Worm (Caenorhabditis elegans) whole organism, young adult: Measurements from ENCODE around the gene W03F9.1.

Experiments
- B0019.2 ChIP-seq: fragments of 200-800 bp; sonication (Bioruptor generic); conservative IDR thresholded peaks from 2 replicates; pipeline ENCODE4 v1.3.6; 2022; ENCODE audit warnings: missing genetic modification reagents, missing genetic modification characterization, missing compliant biosample characterization
- B0336.3 ChIP-seq: fragments of 200-800 bp; sonication (Bioruptor generic); IDR thresholded peaks from 2 replicates; pipeline ENCODE4 v1.3.6; 2022; ENCODE audit warnings: missing genetic modification characterization, missing compliant biosample characterization
- D2030.7 ChIP-seq: fragments of 200-800 bp; sonication (Bioruptor generic); IDR thresholded peaks from 2 replicates; pipeline ENCODE4 v1.3.6; 2022; ENCODE audit warnings: missing genetic modification reagents, missing genetic modification characterization, missing compliant biosample characterization
- F23B12.7 ChIP-seq: sonication (generic microtip); optimal IDR thresholded peaks from 2 replicates; lab custom pipeline; 2017; ENCODE audit warnings: missing genetic modification characterization, mild to moderate bottlenecking, missing compliant biosample characterization, antibody characterized with exemption, moderate library complexity; ENCODE audit not compliant: insufficient read depth
- F52B5.7 ChIP-seq: sonication (generic microtip); optimal IDR thresholded peaks from 2 replicates; lab custom pipeline; 2016; ENCODE audit warnings: mild to moderate bottlenecking, missing genetic modification characterization, missing compliant biosample characterization
- F57C9.4 ChIP-seq: sonication (generic microtip); optimal IDR thresholded peaks from 2 replicates; lab custom pipeline; 2017; ENCODE audit warnings: mild to moderate bottlenecking, missing genetic modification characterization, missing compliant biosample characterization
- Y56A3A.18 ChIP-seq: fragments of 200-800 bp; sonication (Bioruptor generic); IDR thresholded peaks from 2 replicates; pipeline ENCODE4 v1.3.6; 2022; ENCODE audit warnings: missing genetic modification reagents, missing genetic modification characterization, missing compliant biosample characterization
- Y95B8A.8 ChIP-seq: fragments of 200-800 bp; sonication (Bioruptor generic); IDR thresholded peaks from 2 replicates; pipeline ENCODE4 v1.3.6; 2022; ENCODE audit warnings: missing genetic modification reagents, missing genetic modification characterization, missing compliant biosample characterization
- ama-1 ChIP-seq, 3 experiments: fragments of 150-350 bp in 1 of 3; sonication (generic microtip) in 2 of 3; optimal IDR thresholded peaks; 2 replicates each; lab custom pipeline; 2014 to 2018; ENCODE audit warnings: missing biosample characterization in 2 of 3, missing genetic modification characterization in 2 of 3, missing genetic modification reagents in 2 of 3
- attf-3 ChIP-seq: fragments of 200-800 bp; sonication (Bioruptor generic); conservative IDR thresholded peaks from 2 replicates; pipeline ENCODE4 v1.3.6; 2022; ENCODE audit warnings: missing genetic modification reagents, missing genetic modification characterization, missing compliant biosample characterization
- attf-5 ChIP-seq: fragments of 200-800 bp; sonication (Bioruptor generic); optimal IDR thresholded peaks from 2 replicates; lab custom pipeline; 2018; ENCODE audit warnings: mild to moderate bottlenecking, missing genetic modification characterization, missing compliant biosample characterization
- bed-1 ChIP-seq: fragments of 200-800 bp; sonication (Bioruptor generic); IDR thresholded peaks from 2 replicates; pipeline ENCODE4 v1.3.6; 2022; ENCODE audit warnings: missing genetic modification reagents, missing genetic modification characterization, missing compliant biosample characterization
- cebp-2 ChIP-seq: fragments of 200-800 bp; sonication (Bioruptor generic); IDR thresholded peaks from 2 replicates; pipeline ENCODE4 v1.3.6; 2022; ENCODE audit warnings: missing genetic modification characterization, missing compliant biosample characterization
- die-1 ChIP-seq: sonication (generic microtip); optimal IDR thresholded peaks from 2 replicates; lab custom pipeline; 2016; ENCODE audit warnings: missing genotype, mild to moderate bottlenecking, missing genetic modification characterization, missing compliant biosample characterization
- dpff-1 ChIP-seq: sonication (generic microtip); optimal IDR thresholded peaks from 2 replicates; lab custom pipeline; 2017; ENCODE audit warnings: mild to moderate bottlenecking, missing genetic modification characterization, missing compliant biosample characterization
- egl-18 ChIP-seq: fragments of 200-800 bp; sonication (Bioruptor generic); IDR thresholded peaks from 2 replicates; pipeline ENCODE4 v1.3.6; 2022; ENCODE audit warnings: missing genetic modification reagents, missing genetic modification characterization, missing compliant biosample characterization
- egl-44 ChIP-seq: fragments of 200-800 bp; sonication (Bioruptor generic); IDR thresholded peaks from 2 replicates; pipeline ENCODE4 v1.3.6; 2022; ENCODE audit warnings: missing genetic modification reagents, missing genetic modification characterization, missing compliant biosample characterization
- egrh-3 ChIP-seq: fragments of 200-800 bp; sonication (Bioruptor generic); IDR thresholded peaks from 2 replicates; pipeline ENCODE4 v1.3.6; 2022; ENCODE audit warnings: missing genetic modification reagents, missing genetic modification characterization, missing compliant biosample characterization
- ekl-4 ChIP-seq: fragments of 200-800 bp; sonication (Bioruptor generic); IDR thresholded peaks from 2 replicates; pipeline ENCODE4 v1.3.6; 2022; ENCODE audit warnings: missing genetic modification reagents, missing genetic modification characterization, missing compliant biosample characterization
- ets-4 ChIP-seq: fragments of 200-800 bp; sonication (Bioruptor generic); optimal IDR thresholded peaks from 2 replicates; lab custom pipeline; 2018; ENCODE audit warnings: mild to moderate bottlenecking, missing genetic modification characterization, missing compliant biosample characterization
- fkh-3 ChIP-seq: sonication (generic microtip); optimal IDR thresholded peaks from 2 replicates; lab custom pipeline; 2016; ENCODE audit warnings: mild to moderate bottlenecking, missing genetic modification characterization, missing compliant biosample characterization
- gei-17 ChIP-seq: fragments of 200-800 bp; sonication (Bioruptor generic); optimal IDR thresholded peaks from 2 replicates; lab custom pipeline; 2018; ENCODE audit warnings: mild to moderate bottlenecking, missing genetic modification characterization, missing compliant biosample characterization
- him-1 ChIP-seq: sonication (generic microtip); optimal IDR thresholded peaks from 2 replicates; lab custom pipeline; 2016; ENCODE audit warnings: missing genotype, missing genetic modification reagents, missing genetic modification characterization, missing compliant biosample characterization
- hlh-26 ChIP-seq: fragments of 200-800 bp; sonication (Bioruptor generic); conservative IDR thresholded peaks from 2 replicates; pipeline ENCODE4 v1.3.6; 2022; ENCODE audit warnings: missing genetic modification reagents, missing genetic modification characterization, missing compliant biosample characterization
- hsf-1 ChIP-seq: fragments of 200-800 bp; sonication (Bioruptor generic); IDR thresholded peaks from 2 replicates; pipeline ENCODE4 v1.3.6; 2022; ENCODE audit warnings: missing genetic modification reagents, missing genetic modification characterization, missing compliant biosample characterization
- lag-1 ChIP-seq: fragments of 200-800 bp; sonication (Bioruptor generic); IDR thresholded peaks from 2 replicates; pipeline ENCODE4 v1.3.6; 2022; ENCODE audit warnings: missing genetic modification reagents, missing genetic modification characterization, missing compliant biosample characterization
- let-526 ChIP-seq: fragments of 200-800 bp; sonication (Bioruptor generic); IDR thresholded peaks from 2 replicates; pipeline ENCODE4 v1.3.6; 2022; ENCODE audit warnings: missing genetic modification reagents, missing genetic modification characterization, missing compliant biosample characterization
- lin-26 ChIP-seq: fragments of 200-800 bp; sonication (Bioruptor generic); IDR thresholded peaks from 2 replicates; pipeline ENCODE4 v1.3.6; 2022; ENCODE audit warnings: missing genetic modification reagents, missing genetic modification characterization, missing compliant biosample characterization
- lin-35 ChIP-seq, 3 experiments: fragments of 150-350 bp in 2 of 3; sonication (generic microtip) in 1 of 3; optimal IDR thresholded peaks; 2 replicates each; lab custom pipeline; 2014 to 2018; ENCODE audit warnings: missing biosample characterization in 3 of 3, missing genetic modification characterization in 3 of 3, missing genetic modification reagents in 3 of 3
- lin-40 ChIP-seq: sonication (generic microtip); optimal IDR thresholded peaks from 2 replicates; lab custom pipeline; 2016; ENCODE audit warnings: missing genetic modification characterization, mild to moderate bottlenecking, missing compliant biosample characterization, missing genotype, missing genetic modification reagents
- madf-3 ChIP-seq: fragments of 200-800 bp; sonication (Bioruptor generic); IDR thresholded peaks from 2 replicates; pipeline ENCODE4 v1.3.6; 2022; ENCODE audit warnings: missing genetic modification reagents, missing genetic modification characterization, missing compliant biosample characterization
- madf-6 ChIP-seq: fragments of 200-800 bp; sonication (Bioruptor generic); IDR thresholded peaks from 2 replicates; pipeline ENCODE4 v1.3.6; 2022; ENCODE audit warnings: missing genetic modification reagents, missing genetic modification characterization, missing compliant biosample characterization
- mcd-1 ChIP-seq: fragments of 200-800 bp; sonication (Bioruptor generic); IDR thresholded peaks from 2 replicates; pipeline ENCODE4 v1.3.6; 2022; ENCODE audit warnings: missing genetic modification reagents, missing genetic modification characterization, missing compliant biosample characterization
- nfyb-1 ChIP-seq: fragments of 200-800 bp; sonication (Bioruptor generic); IDR thresholded peaks from 2 replicates; pipeline ENCODE4 v1.3.6; 2022; ENCODE audit warnings: missing genetic modification reagents, missing genetic modification characterization, missing compliant biosample characterization
- pbrm-1 ChIP-seq: fragments of 200-800 bp; sonication (Bioruptor generic); IDR thresholded peaks from 2 replicates; pipeline ENCODE4 v1.3.6; 2022; ENCODE audit warnings: missing genetic modification reagents, missing genetic modification characterization, missing compliant biosample characterization
- pha-4 ChIP-seq: fragments of 150-350 bp; sonication (generic microtip); optimal IDR thresholded peaks from 2 replicates; lab custom pipeline; 2014; ENCODE audit warnings: missing biosample characterization, missing genetic modification reagents, missing genetic modification characterization
- repo-1 ChIP-seq: sonication (generic microtip); optimal IDR thresholded peaks from 2 replicates; lab custom pipeline; 2017; ENCODE audit warnings: mild to moderate bottlenecking, missing genetic modification characterization, missing compliant biosample characterization
- sea-2 ChIP-seq: fragments of 200-800 bp; sonication (Bioruptor generic); IDR thresholded peaks from 2 replicates; pipeline ENCODE4 v1.3.6; 2022; ENCODE audit warnings: missing genetic modification characterization, missing compliant biosample characterization
- snpc-1.1 ChIP-seq: sonication (generic microtip); optimal IDR thresholded peaks from 2 replicates; lab custom pipeline; 2017; ENCODE audit warnings: missing genetic modification characterization, mild to moderate bottlenecking, missing compliant biosample characterization, antibody characterized with exemption, moderate library complexity, missing genotype, missing genetic modification reagents; ENCODE audit not compliant: insufficient read depth
- snpc-3.4 ChIP-seq: sonication (generic microtip); optimal IDR thresholded peaks from 2 replicates; lab custom pipeline; 2017; ENCODE audit warnings: missing genetic modification characterization, mild to moderate bottlenecking, missing compliant biosample characterization, antibody characterized with exemption, moderate library complexity, missing genotype, missing genetic modification reagents
- snpc-4 ChIP-seq, 5 experiments: fragments of 150-350 bp in 1 of 5; sonication (generic microtip) in 4 of 5; optimal IDR thresholded peaks; 2 replicates each; lab custom pipeline; 2014 to 2018; ENCODE audit warnings: missing genetic modification characterization in 5 of 5, missing biosample characterization in 3 of 5, antibody characterized with exemption in 2 of 5, mild to moderate bottlenecking in 2 of 5, missing compliant biosample characterization in 2 of 5, missing genotype in 2 of 5, moderate library complexity in 2 of 5, missing genetic modification reagents in 1 of 5
- unc-130 ChIP-seq: sonication (generic microtip); optimal IDR thresholded peaks from 2 replicates; lab custom pipeline; 2016; ENCODE audit warnings: missing genetic modification reagents, missing genetic modification characterization, missing compliant biosample characterization
- unc-62 ChIP-seq: fragments of 150-350 bp; optimal IDR thresholded peaks from 2 replicates; lab custom pipeline; 2014; ENCODE audit warnings: missing biosample characterization, missing genetic modification reagents, missing genetic modification characterization
- ztf-25 ChIP-seq: fragments of 200-800 bp; sonication (Bioruptor generic); IDR thresholded peaks from 2 replicates; pipeline ENCODE4 v1.3.6; 2022; ENCODE audit warnings: missing genetic modification reagents, missing genetic modification characterization, missing compliant biosample characterization
- ztf-28 ChIP-seq: fragments of 200-800 bp; sonication (Bioruptor generic); IDR thresholded peaks from 2 replicates; pipeline ENCODE4 v1.3.6; 2022; ENCODE audit warnings: missing genetic modification reagents, missing genetic modification characterization, missing compliant biosample characterization
- ztf-6 ChIP-seq: fragments of 200-800 bp; sonication (Bioruptor generic); IDR thresholded peaks from 2 replicates; pipeline ENCODE4 v1.3.6; 2022; ENCODE audit warnings: missing genetic modification reagents, missing genetic modification characterization, missing compliant biosample characterization

W03F9.1 gene

DNA sequence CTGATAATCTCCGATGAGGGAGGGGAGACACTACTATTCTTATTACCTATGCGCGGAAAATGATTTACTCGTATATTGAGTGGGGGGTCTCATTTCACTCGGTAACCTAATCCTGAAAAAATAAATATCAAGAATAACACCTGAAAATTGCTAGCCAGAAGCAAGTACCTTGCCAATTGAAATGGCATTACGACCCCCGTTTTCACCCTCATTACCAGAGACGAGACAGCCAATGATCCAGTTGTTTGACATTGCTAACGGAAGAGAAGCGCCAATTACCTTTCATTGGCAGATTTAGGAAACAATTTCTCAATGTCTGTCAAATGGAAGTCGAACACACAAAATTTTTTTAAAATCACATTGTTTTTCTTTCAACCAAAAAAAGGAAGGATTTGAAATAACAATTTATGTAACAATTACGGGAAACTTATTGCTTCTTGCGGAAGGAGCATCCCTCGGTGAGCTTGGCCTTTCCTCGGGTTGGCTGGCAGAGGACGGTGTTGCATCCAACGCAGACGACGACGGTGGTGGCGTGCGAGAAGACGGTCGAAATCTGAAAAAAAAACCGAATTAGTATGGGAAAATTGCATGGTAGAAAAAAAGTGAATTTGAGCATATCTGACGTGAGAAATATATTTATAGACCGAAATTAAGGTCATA lies 23.3 kb downstream of the W03F9.1 start (continued):
- TF ChIP-seq nfyb-1 (0 out of 2 replicates have a peak, but pooled peaks have one; percentile 33), unc-62 (GFP tag; lab: Kevin White, UChicago) (no peak), lin-35 (GFP tag; optimal IDR thresholded peaks at IDR 0.05; lab: Kevin White, UChicago) (no peak), D2030.7 (GFP tag; lab: Robert Waterston, UW) (peak; percentile 27; the same call in 1 of the 2 replicates), Y95B8A.8 (GFP tag; lab: Robert Waterston, UW) (no peak), sea-2 (GFP tag; lab: Robert Waterston, UW) (no peak), cebp-2 (GFP tag; lab: Robert Waterston, UW) (0 out of 2 replicates have a peak, but pooled peaks have one; percentile 60), ztf-6 (GFP tag; lab: Robert Waterston, UW) (no peak), F23B12.7 (tag; lab: Kevin White, UChicago) (no peak), pbrm-1 (GFP tag; lab: Robert Waterston, UW) (peak; percentile 70), snpc-4 (GFP tag; optimal IDR thresholded peaks at IDR 0.05; lab: Kevin White, UChicago) (peak; percentile 1), snpc-4 (tag; optimal IDR thresholded peaks at IDR 0.05; lab: Kevin White, UChicago) (no peak), lin-40 (tag; lab: Kevin White, UChicago) (no peak), fkh-3 (tag; lab: Kevin White, UChicago) (peak; percentile 33), egrh-3 (GFP tag; lab: Robert Waterston, UW) (no peak), ekl-4 (GFP tag; lab: Robert Waterston, UW) (peak; percentile 90), hlh-26 (GFP tag; lab: Robert Waterston, UW) (no peak), madf-3 (GFP tag; lab: Robert Waterston, UW) (peak; percentile 47; the same call in 1 of the 2 replicates), lag-1 (no peak), ztf-25 (GFP tag; lab: Robert Waterston, UW) (no peak), die-1 (tag; lab: Kevin White, UChicago) (peak; percentile 6), lin-26 (GFP tag; lab: Robert Waterston, UW) (peak; percentile 69; the same call in 1 of the 2 replicates), B0336.3 (peak; percentile 95), him-1 (no peak), mcd-1 (GFP tag; lab: Robert Waterston, UW) (peak; percentile 41; the same call in 1 of the 2 replicates), F57C9.4 (tag; lab: Kevin White, UChicago) (no peak), ama-1 (optimal IDR thresholded peaks at IDR 0.05; lab: Kevin White, UChicago) (no peak), ama-1 (GFP tag; optimal IDR thresholded peaks at IDR 0.05; lab: Kevin White, UChicago) (peak in 1 of 2 experiments; percentile 89), F52B5.7 (no peak), snpc-1.1 (tag; lab: Kevin White, UChicago) (peak; percentile 7), dpff-1 (no peak), snpc-3.4 (tag; lab: Kevin White, UChicago) (peak; percentile 19), ztf-28 (GFP tag; lab: Robert Waterston, UW) (no peak), Y56A3A.18 (GFP tag; lab: Robert Waterston, UW) (peak; percentile 79), attf-3 (GFP tag; lab: Robert Waterston, UW) (0 out of 2 replicates have a peak, but pooled peaks have one; percentile 22), unc-130 (GFP tag; lab: Kevin White, UChicago) (peak; percentile 28), bed-1 (no peak), pha-4 (tag; lab: Kevin White, UChicago) (no peak), egl-44 (peak; percentile 51; the same call in 1 of the 2 replicates), madf-6 (GFP tag; lab: Robert Waterston, UW) (peak; percentile 81), gei-17 (GFP tag; lab: Kevin White, UChicago) (no peak), ets-4 (GFP tag; lab: Kevin White, UChicago) (no peak), attf-5 (GFP tag; lab: Kevin White, UChicago) (no peak), B0019.2 (no peak), egl-18 (GFP tag; lab: Robert Waterston, UW) (no peak), let-526 (GFP tag; lab: Robert Waterston, UW) (no peak), repo-1 (tag; lab: Kevin White, UChicago) (peak; percentile 1), hsf-1 (GFP tag; lab: Robert Waterston, UW) (peak; percentile 80)
